Fruit fly (Drosophila melanogaster) whole organism, wandering third instar larva: ENCODE measurements around the gene Rpp14b.

Experiments used
- Dif ChIP-seq: fragments of 200-275, 200-300 bp; sonication (Bioruptor generic); optimal IDR thresholded peaks from 2 replicates; lab custom pipeline; 2018; ENCODE audit warnings: missing biosample characterization, missing genetic modification characterization; ENCODE audit not compliant: partially characterized antibody
- HLH106 ChIP-seq: fragments of 200-800 bp; optimal IDR thresholded peaks from 3 replicates; lab custom pipeline; 2019; ENCODE audit warnings: missing biosample characterization, mild to moderate bottlenecking, missing genetic modification characterization, moderate library complexity
- Jra ChIP-seq: sonication (Bioruptor generic); optimal IDR thresholded peaks from 2 replicates; lab custom pipeline; 2016; ENCODE audit warnings: missing biosample characterization, missing genetic modification characterization
- Myc ChIP-seq: fragments of >200 bp; optimal IDR thresholded peaks from 2 replicates; lab custom pipeline; 2017
- OdsH ChIP-seq: fragments of 200-800 bp; sonication (Bioruptor generic); optimal IDR thresholded peaks from 2 replicates; lab custom pipeline; 2016; ENCODE audit warnings: missing biosample characterization, mild to moderate bottlenecking, missing genetic modification characterization
- br ChIP-seq: fragments of 200-800 bp; sonication (Bioruptor generic); optimal IDR thresholded peaks from 2 replicates; lab custom pipeline; 2016; ENCODE audit warnings: missing biosample characterization, missing genetic modification characterization
- h ChIP-seq: fragments of 200-800 bp; sonication (Bioruptor generic); optimal IDR thresholded peaks from 3 replicates; lab custom pipeline; 2016; ENCODE audit warnings: missing biosample characterization, mild to moderate bottlenecking, missing genetic modification characterization
- pan ChIP-seq: fragments of >200 bp; optimal IDR thresholded peaks from 2 replicates; lab custom pipeline; 2017
- psq ChIP-seq: fragments of 200-800 bp; sonication (Bioruptor generic); optimal IDR thresholded peaks from 3 replicates; lab custom pipeline; 2017; ENCODE audit warnings: missing biosample characterization, mild to moderate bottlenecking, missing genetic modification characterization, moderate library complexity
- rgr ChIP-seq: fragments of 200-800 bp; sonication (Bioruptor generic); optimal IDR thresholded peaks from 3 replicates; lab custom pipeline; 2016; ENCODE audit warnings: missing biosample characterization, mild to moderate bottlenecking, missing genetic modification characterization
- sage ChIP-seq: fragments of 200-800 bp; sonication (Bioruptor generic); optimal IDR thresholded peaks from 2 replicates; lab custom pipeline; 2016; ENCODE audit warnings: missing biosample characterization, mild to moderate bottlenecking, missing genetic modification characterization
- sv ChIP-seq: fragments of 200-800 bp; sonication (Bioruptor generic); optimal IDR thresholded peaks from 3 replicates; lab custom pipeline; 2016; ENCODE audit warnings: missing biosample characterization, missing genetic modification characterization
- usp ChIP-seq: fragments of >200 bp; optimal IDR thresholded peaks from 2 replicates; lab custom pipeline; 2017; ENCODE audit warnings: missing biosample characterization, missing genetic modification characterization
- woc ChIP-seq: sonication (Bioruptor generic); optimal IDR thresholded peaks from 2 replicates; lab custom pipeline; 2016; ENCODE audit warnings: missing biosample characterization, mild to moderate bottlenecking, missing genetic modification characterization

- TF ChIP-seq Jra: no peak
- no peak for TF ChIP-seq usp
- no peak for TF ChIP-seq HLH106 (tag; lab: Kevin White, UChicago)
- TF ChIP-seq h: no peak
- no peak for TF ChIP-seq pan (lab: Kevin White, UChicago)
- no peak for TF ChIP-seq rgr (GFP tag; lab: Kevin White, UChicago)
- TF ChIP-seq sv (GFP tag; lab: Kevin White, UChicago): no peak
- TF ChIP-seq br: no peak
- no peak for TF ChIP-seq Dif
- no peak for TF ChIP-seq woc
- no peak for TF ChIP-seq OdsH
- no peak for TF ChIP-seq Myc
- TF ChIP-seq psq (GFP tag; lab: Kevin White, UChicago): no peak
- no peak for TF ChIP-seq sage (GFP tag; lab: Kevin White, UChicago)
Observed at dm6 chr3R:30070198-30070597, 14.4 kb downstream of the Rpp14b start.
